Worm (Caenorhabditis elegans): Measurements from ENCODE around the gene R07E4.5.
A peak's percentile ranks its signal among the peaks of the same experiment; 100 is the strongest.

R07E4.5 gene

DNA sequence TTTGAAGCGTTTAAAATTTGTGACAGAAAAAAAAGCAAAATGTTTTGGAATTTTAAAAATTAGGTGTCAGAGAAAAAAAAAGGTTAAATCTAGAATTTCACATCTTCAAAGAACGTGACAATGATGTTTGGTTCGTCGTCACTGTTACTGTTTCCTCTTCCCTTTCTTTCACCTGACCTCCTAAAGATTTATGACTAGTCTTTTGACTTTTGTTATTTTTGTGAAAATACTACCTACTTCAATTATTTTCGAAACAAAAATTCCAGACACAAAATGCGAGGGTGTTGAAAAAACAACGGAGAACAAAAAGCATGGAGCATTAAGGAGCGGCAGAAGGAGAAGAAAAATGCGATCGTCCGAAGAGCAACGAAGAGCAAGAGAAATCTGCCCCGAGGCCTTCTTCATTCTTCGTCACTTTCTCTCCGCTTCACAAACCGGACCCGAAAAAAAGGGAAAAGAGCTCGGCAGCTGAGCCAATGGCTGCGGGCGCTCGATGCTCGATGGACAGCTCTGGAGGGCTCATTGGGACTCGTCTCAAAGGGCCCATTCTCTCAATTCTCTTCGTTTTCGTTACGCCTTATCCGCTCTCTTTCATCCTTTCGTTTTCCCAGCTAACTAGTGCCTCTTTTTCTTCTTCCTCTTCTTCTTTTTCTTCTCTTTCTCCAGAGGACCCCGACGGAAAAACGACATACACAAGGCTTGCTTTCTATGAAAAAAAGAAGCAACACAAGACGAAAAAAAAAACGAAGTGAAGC lies 23.4 kb upstream of the R07E4.5 start:
- no peak for TF ChIP-seq ceh-16 (tag; optimal IDR thresholded peaks at IDR 0.05)
- peak; percentile 61 for TF ChIP-seq lin-39 (tag; optimal IDR thresholded peaks at IDR 0.05)
- TF ChIP-seq fkh-10 (GFP tag; optimal IDR thresholded peaks at IDR 0.05): peak; percentile 86
- TF ChIP-seq zag-1 (tag; optimal IDR thresholded peaks at IDR 0.05): no peak
- TF ChIP-seq jun-1 (tag; optimal IDR thresholded peaks at IDR 0.05): no peak
- TF ChIP-seq pha-4 (tag; optimal IDR thresholded peaks at IDR 0.05): no peak
- TF ChIP-seq hmg-11 (tag; optimal IDR thresholded peaks at IDR 0.05): peak; percentile 51
- TF ChIP-seq nhr-77 (tag; optimal IDR thresholded peaks at IDR 0.05): no peak
- no peak for TF ChIP-seq nhr-28 (tag; optimal IDR thresholded peaks at IDR 0.05)
- no peak for TF ChIP-seq nhr-237 (tag; optimal IDR thresholded peaks at IDR 0.05)
- TF ChIP-seq skn-1 (tag; optimal IDR thresholded peaks at IDR 0.05): no peak
- TF ChIP-seq sea-2 (GFP tag; optimal IDR thresholded peaks at IDR 0.05): no peak
- TF ChIP-seq R02D3.7 (tag; optimal IDR thresholded peaks at IDR 0.05): no peak
- no peak for TF ChIP-seq ztf-11 (tag; optimal IDR thresholded peaks at IDR 0.05)
- TF ChIP-seq fkh-2 (tag; optimal IDR thresholded peaks at IDR 0.05): no peak
- TF ChIP-seq fos-1 (tag; optimal IDR thresholded peaks at IDR 0.05): no peak
- peak; percentile 65 for TF ChIP-seq egl-5 (tag; optimal IDR thresholded peaks at IDR 0.05)
- TF ChIP-seq elt-3 (tag; optimal IDR thresholded peaks at IDR 0.05): no peak
- TF ChIP-seq egl-27 (tag; optimal IDR thresholded peaks at IDR 0.05): no peak
- no peak for TF ChIP-seq ceh-82 (tag; optimal IDR thresholded peaks at IDR 0.05)
- no peak for TF ChIP-seq ceh-28 (tag; optimal IDR thresholded peaks at IDR 0.05)
- TF ChIP-seq eor-1 (tag; optimal IDR thresholded peaks at IDR 0.05): no peak
- no peak for TF ChIP-seq mml-1 (tag; optimal IDR thresholded peaks at IDR 0.05)
- TF ChIP-seq nfya-1 (tag; optimal IDR thresholded peaks at IDR 0.05; ENCODE audit: insufficient read depth): peak; percentile 95
- TF ChIP-seq nhr-12 (tag; optimal IDR thresholded peaks at IDR 0.05): no peak
- no peak for TF ChIP-seq unc-39 (tag; optimal IDR thresholded peaks at IDR 0.05)
- no peak for TF ChIP-seq nhr-23 (tag; optimal IDR thresholded peaks at IDR 0.05)
- TF ChIP-seq ceh-9 (tag; optimal IDR thresholded peaks at IDR 0.05): no peak
- no peak for TF ChIP-seq tbx-2 (tag; optimal IDR thresholded peaks at IDR 0.05)
- TF ChIP-seq ama-1 (optimal IDR thresholded peaks at IDR 0.05): no peak

DNA sequence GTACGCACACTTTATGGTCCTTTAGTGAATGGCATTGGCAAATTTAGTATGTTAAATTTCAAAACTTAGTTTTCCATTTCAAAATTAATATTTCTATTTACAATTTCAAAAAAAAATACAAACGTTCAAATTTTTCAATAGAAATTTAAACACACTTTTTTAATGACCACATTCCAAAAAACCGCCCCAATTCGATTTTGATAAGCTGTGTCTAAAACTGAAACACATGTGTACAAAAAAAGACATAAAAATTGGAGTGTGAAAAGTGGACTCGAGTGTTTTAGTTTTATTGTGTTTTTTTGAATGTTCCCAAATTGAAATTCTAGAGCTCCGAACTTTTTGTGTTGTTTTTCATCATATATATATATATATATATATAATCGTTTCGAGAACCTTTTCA lies 22.8 kb upstream of the R07E4.5 start:
- TF ChIP-seq ZK546.5 (tag; optimal IDR thresholded peaks at IDR 0.05) (no peak), elt-2 (tag; optimal IDR thresholded peaks at IDR 0.05) (peak; percentile 39)

DNA sequence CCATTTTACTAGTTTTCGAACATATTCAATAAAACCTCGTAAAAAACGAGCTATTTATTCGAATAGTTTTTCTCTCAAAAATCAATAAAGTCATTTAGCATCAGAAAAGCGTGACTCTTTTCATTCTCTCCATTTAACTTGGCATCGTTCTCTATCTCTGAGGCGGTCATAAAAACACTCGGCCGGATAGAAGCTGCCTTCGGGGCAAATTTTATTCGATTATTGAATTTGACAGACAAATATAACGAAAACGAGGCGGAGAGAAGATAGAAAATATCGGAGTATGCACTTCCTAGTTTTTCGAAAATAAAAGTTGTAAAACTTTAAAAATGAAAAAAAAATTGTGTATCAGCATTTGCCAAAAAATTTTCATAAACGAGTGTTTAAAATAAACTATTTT lies 22.3 kb upstream of the R07E4.5 start:
- TF ChIP-seq lin-39 (tag; optimal IDR thresholded peaks at IDR 0.05) (no peak), nhr-67 (tag; optimal IDR thresholded peaks at IDR 0.05) (no peak), lsy-12 (tag; optimal IDR thresholded peaks at IDR 0.05) (no peak), mdl-1 (tag; optimal IDR thresholded peaks at IDR 0.05) (no peak), egl-5 (tag; optimal IDR thresholded peaks at IDR 0.05) (no peak), unc-62 (GFP tag; optimal IDR thresholded peaks at IDR 0.05) (no peak), aly-2 (tag; optimal IDR thresholded peaks at IDR 0.05) (no peak), ama-1 (optimal IDR thresholded peaks at IDR 0.05) (no peak), ceh-82 (tag; optimal IDR thresholded peaks at IDR 0.05) (no peak)

DNA sequence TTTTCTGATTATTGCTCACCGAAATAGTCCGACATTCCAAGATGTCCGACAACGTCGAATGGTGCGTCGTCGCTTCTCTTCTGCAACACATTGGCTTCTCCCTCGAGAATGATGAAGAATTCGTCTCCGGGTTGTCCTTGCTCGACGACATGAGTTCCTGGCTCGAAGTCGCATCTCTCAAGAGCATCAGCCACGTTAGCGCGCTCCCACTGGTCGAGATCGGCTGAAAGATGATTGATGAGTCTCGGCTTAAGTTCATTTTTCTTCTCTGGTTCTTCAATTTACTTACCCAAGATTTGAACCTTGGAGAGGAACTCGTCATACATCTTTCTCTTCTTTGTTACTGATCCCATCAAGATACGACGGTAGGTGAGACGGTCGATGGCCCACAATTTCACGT lies 19.2 kb upstream of the R07E4.5 start:
- no peak for TF ChIP-seq jun-1 (tag; optimal IDR thresholded peaks at IDR 0.05)
- no peak for TF ChIP-seq snpc-4 (tag; optimal IDR thresholded peaks at IDR 0.05)
- no peak for TF ChIP-seq nhr-43 (tag; optimal IDR thresholded peaks at IDR 0.05; ENCODE audit: poor library complexity, severe bottlenecking)
- no peak for TF ChIP-seq elt-1 (tag; optimal IDR thresholded peaks at IDR 0.05)
- TF ChIP-seq nhr-23 (tag; optimal IDR thresholded peaks at IDR 0.05): no peak
- TF ChIP-seq fkh-2 (tag; optimal IDR thresholded peaks at IDR 0.05): no peak
- TF ChIP-seq eor-1 (tag; optimal IDR thresholded peaks at IDR 0.05): no peak
- no peak for TF ChIP-seq egl-5 (tag; optimal IDR thresholded peaks at IDR 0.05)
- TF ChIP-seq egl-27 (tag; optimal IDR thresholded peaks at IDR 0.05): no peak
- peak; percentile 48 for TF ChIP-seq lin-39 (tag; optimal IDR thresholded peaks at IDR 0.05)
- TF ChIP-seq ztf-11 (tag; optimal IDR thresholded peaks at IDR 0.05): no peak
- no peak for TF ChIP-seq ceh-9 (tag; optimal IDR thresholded peaks at IDR 0.05)
- no peak for TF ChIP-seq nhr-12 (tag; optimal IDR thresholded peaks at IDR 0.05)
- TF ChIP-seq lsy-12 (tag; optimal IDR thresholded peaks at IDR 0.05): no peak
- TF ChIP-seq ZK546.5 (tag; optimal IDR thresholded peaks at IDR 0.05): no peak
- peak; percentile 2 for TF ChIP-seq nfya-1 (tag; optimal IDR thresholded peaks at IDR 0.05; ENCODE audit: insufficient read depth)
